Fruit fly (Drosophila melanogaster) whole organism, embryonic: ENCODE measurements around the gene mRpS25.

Experiments
- Bteb2 ChIP-seq: fragments of 200-800 bp; sonication (Bioruptor generic); optimal IDR thresholded peaks from 2 replicates; lab custom pipeline; 2016; ENCODE audit warnings: missing biosample characterization, missing genetic modification characterization
- CG10209 ChIP-seq: fragments of 200-800 bp; sonication (Bioruptor generic); optimal IDR thresholded peaks from 3 replicates; lab custom pipeline; 2017; ENCODE audit warnings: missing biosample characterization, mild to moderate bottlenecking, missing genetic modification characterization, missing genetic modification reagents
- CG10543 ChIP-seq: fragments of 200-800 bp; sonication (Bioruptor generic); optimal IDR thresholded peaks from 3 replicates; lab custom pipeline; 2017; ENCODE audit warnings: missing biosample characterization, mild to moderate bottlenecking, missing genetic modification characterization, moderate library complexity
- CG10959 ChIP-seq: fragments of 200-800 bp; sonication (Bioruptor generic); IDR thresholded peaks from 2 replicates; pipeline ENCODE4 v1.3.6; 2022; ENCODE audit warnings: missing biosample characterization, missing genetic modification characterization
- CG10979 ChIP-seq: fragments of 200-800 bp; sonication (Bioruptor generic); optimal IDR thresholded peaks from 2 replicates; lab custom pipeline; 2018; ENCODE audit warnings: missing biosample characterization, mild to moderate bottlenecking, missing genetic modification characterization, moderate library complexity
- CG11723 ChIP-seq: fragments of 200-800 bp; sonication (Bioruptor generic); optimal IDR thresholded peaks from 2 replicates; lab custom pipeline; 2017; ENCODE audit warnings: missing biosample characterization, mild to moderate bottlenecking, missing genetic modification characterization
- CG15011 ChIP-seq: fragments of 200-800 bp; sonication (Bioruptor generic); optimal IDR thresholded peaks from 3 replicates; lab custom pipeline; 2018; ENCODE audit warnings: missing biosample characterization, mild to moderate bottlenecking, missing genetic modification characterization
- CG15073 ChIP-seq: fragments of 200-800 bp; sonication (Bioruptor generic); optimal IDR thresholded peaks from 2 replicates; lab custom pipeline; 2016; ENCODE audit warnings: missing biosample characterization, missing genetic modification characterization
- CG15479 ChIP-seq: fragments of 200-800 bp; sonication (Bioruptor generic); optimal IDR thresholded peaks from 3 replicates; lab custom pipeline; 2019; ENCODE audit warnings: missing biosample characterization, mild to moderate bottlenecking, missing genetic modification characterization, moderate library complexity
- CG15601 ChIP-seq: fragments of 200-800 bp; sonication (Bioruptor generic); optimal IDR thresholded peaks from 3 replicates; lab custom pipeline; 2019; ENCODE audit warnings: missing biosample characterization, mild to moderate bottlenecking, missing genetic modification characterization, moderate library complexity
- CG15696 ChIP-seq: fragments of 200-800 bp; sonication (Bioruptor generic); optimal IDR thresholded peaks from 2 replicates; lab custom pipeline; 2019; ENCODE audit warnings: missing biosample characterization, mild to moderate bottlenecking, missing genetic modification characterization, moderate library complexity
- CG17829 ChIP-seq: fragments of 200-800 bp; optimal IDR thresholded peaks from 2 replicates; lab custom pipeline; 2019; ENCODE audit warnings: missing biosample characterization, mild to moderate bottlenecking, missing genetic modification characterization, moderate library complexity
- CG18262 ChIP-seq: fragments of 200-800 bp; optimal IDR thresholded peaks from 3 replicates; lab custom pipeline; 2019; ENCODE audit warnings: missing biosample characterization, mild to moderate bottlenecking, missing genetic modification characterization, moderate library complexity
- CG3281 ChIP-seq: fragments of 200-800 bp; sonication (Bioruptor generic); optimal IDR thresholded peaks from 3 replicates; lab custom pipeline; 2017; ENCODE audit warnings: missing biosample characterization, mild to moderate bottlenecking, missing genetic modification characterization
- CG34422 ChIP-seq: fragments of 200-800 bp; sonication (Bioruptor generic); IDR thresholded peaks from 3 replicates; pipeline ENCODE4 v1.3.6; 2022; ENCODE audit warnings: missing biosample characterization, missing genetic modification characterization
- CG3838 ChIP-seq: fragments of 200-800 bp; sonication (Bioruptor generic); optimal IDR thresholded peaks from 3 replicates; lab custom pipeline; 2016; ENCODE audit warnings: missing biosample characterization, missing genetic modification characterization
- CG4404 ChIP-seq: fragments of 200-800 bp; sonication (Bioruptor generic); IDR thresholded peaks from 2 replicates; pipeline ENCODE4 v1.3.6; 2022; ENCODE audit warnings: missing biosample characterization, missing genetic modification characterization
- CG4617 ChIP-seq: fragments of 200-800 bp; sonication (Bioruptor generic); optimal IDR thresholded peaks from 3 replicates; lab custom pipeline; 2016; ENCODE audit warnings: missing biosample characterization, missing genetic modification characterization, borderline replicate concordance
- CG4730 ChIP-seq: fragments of 200-800 bp; sonication (Bioruptor generic); IDR thresholded peaks from 2 replicates; pipeline ENCODE4 v1.3.6; 2022; ENCODE audit warnings: missing biosample characterization, missing genetic modification characterization
- CG5953 ChIP-seq: fragments of 200-800 bp; sonication (Bioruptor generic); IDR thresholded peaks from 2 replicates; pipeline ENCODE4 v1.3.6; 2022; ENCODE audit warnings: missing biosample characterization, missing genetic modification characterization
- CG6272 ChIP-seq: fragments of 200-800 bp; sonication (Bioruptor generic); IDR thresholded peaks from 2 replicates; pipeline ENCODE4 v1.3.6; 2022; ENCODE audit warnings: missing biosample characterization, missing genetic modification characterization
- CG6765 ChIP-seq: fragments of 200-800 bp; sonication (Bioruptor generic); optimal IDR thresholded peaks from 3 replicates; lab custom pipeline; 2017; ENCODE audit warnings: missing biosample characterization, mild to moderate bottlenecking, missing genetic modification characterization
- CG7271 ChIP-seq: fragments of 200-800 bp; sonication (Bioruptor generic); optimal IDR thresholded peaks from 2 replicates; lab custom pipeline; 2018; ENCODE audit warnings: missing biosample characterization, mild to moderate bottlenecking, missing genetic modification characterization, moderate library complexity
- CG7963 ChIP-seq: fragments of 200-800 bp; sonication (Bioruptor generic); IDR thresholded peaks from 3 replicates; pipeline ENCODE4 v1.3.6; 2022; ENCODE audit warnings: missing biosample characterization, missing genetic modification characterization; ENCODE audit not compliant: partially characterized antibody
- CG8924 ChIP-seq: fragments of 200-800 bp; optimal IDR thresholded peaks from 3 replicates; lab custom pipeline; 2019; ENCODE audit warnings: missing biosample characterization, mild to moderate bottlenecking, missing genetic modification characterization, moderate library complexity
- CG9437 ChIP-seq: fragments of 200-800 bp; sonication (Bioruptor generic); optimal IDR thresholded peaks from 2 replicates; lab custom pipeline; 2018; ENCODE audit warnings: missing biosample characterization, mild to moderate bottlenecking, missing genetic modification characterization
- CG9727 ChIP-seq: fragments of 200-800 bp; sonication (Bioruptor generic); optimal IDR thresholded peaks from 3 replicates; lab custom pipeline; 2017; ENCODE audit warnings: missing biosample characterization, mild to moderate bottlenecking, missing genetic modification characterization
- Dref ChIP-seq: fragments of 200-800 bp; sonication (Bioruptor generic); IDR thresholded peaks from 2 replicates; pipeline ENCODE4 v1.3.6; 2022; ENCODE audit warnings: missing biosample characterization, missing genetic modification characterization
- Fer2 ChIP-seq: fragments of 200-800 bp; sonication (Bioruptor generic); optimal IDR thresholded peaks from 2 replicates; lab custom pipeline; 2018; ENCODE audit warnings: missing biosample characterization, mild to moderate bottlenecking, missing genetic modification characterization, moderate library complexity
- GATAe ChIP-seq: fragments of 200-800 bp; sonication (Bioruptor generic); conservative IDR thresholded peaks from 2 replicates; pipeline ENCODE4 v1.3.6; 2022; ENCODE audit warnings: missing biosample characterization, missing genetic modification characterization
- H2.0 ChIP-seq: fragments of 200-800 bp; sonication (Bioruptor generic); IDR thresholded peaks from 2 replicates; pipeline ENCODE4 v1.3.6; 2022; ENCODE audit warnings: missing biosample characterization, missing genetic modification characterization
- HLHmδ ChIP-seq: fragments of 200-800 bp; sonication (Bioruptor generic); optimal IDR thresholded peaks from 2 replicates; lab custom pipeline; 2018; ENCODE audit warnings: missing biosample characterization, mild to moderate bottlenecking, missing genetic modification characterization, moderate library complexity
- Mad ChIP-seq: fragments of 200-800 bp; sonication (Bioruptor generic); optimal IDR thresholded peaks from 2 replicates; lab custom pipeline; 2016; ENCODE audit warnings: missing biosample characterization, missing genetic modification characterization
- Optix ChIP-seq: fragments of 200-800 bp; sonication (Bioruptor generic); IDR thresholded peaks from 3 replicates; pipeline ENCODE4 v1.3.6; 2022; ENCODE audit warnings: missing biosample characterization, missing genetic modification characterization
- Tbp ChIP-seq: fragments of >200 bp; optimal IDR thresholded peaks from 2 replicates; lab custom pipeline; 2018; ENCODE audit warnings: missing biosample characterization, missing genetic modification characterization
- chm ChIP-seq: fragments of 200-800 bp; sonication (Bioruptor generic); IDR thresholded peaks from 2 replicates; pipeline ENCODE4 v1.3.6; 2022; ENCODE audit warnings: missing biosample characterization, missing genetic modification characterization
- croc ChIP-seq: fragments of 200-800 bp; sonication (Bioruptor generic); conservative IDR thresholded peaks from 3 replicates; pipeline ENCODE4 v1.3.6; 2022; ENCODE audit warnings: missing biosample characterization, missing genetic modification characterization
- gem ChIP-seq: fragments of 200-800 bp; sonication (Bioruptor generic); optimal IDR thresholded peaks from 2 replicates; lab custom pipeline; 2019; ENCODE audit warnings: missing biosample characterization, mild to moderate bottlenecking, missing genetic modification characterization, moderate library complexity
- hb ChIP-seq: fragments of 200-800 bp; sonication (Bioruptor generic); IDR thresholded peaks from 3 replicates; pipeline ENCODE4 v1.3.6; 2022; ENCODE audit warnings: missing biosample characterization, missing genetic modification characterization; ENCODE audit not compliant: partially characterized antibody
- lola ChIP-seq, 3 experiments: fragments of >200 bp in 2 of 3; fragments of 200-800 bp in 1 of 3; sonication (Bioruptor generic) in 1 of 3; optimal IDR thresholded peaks; 2 replicates each; lab custom pipeline; 2017 to 2019; ENCODE audit warnings: missing biosample characterization in 3 of 3, missing genetic modification characterization in 3 of 3, mild to moderate bottlenecking in 1 of 3, moderate library complexity in 1 of 3
- nom ChIP-seq: fragments of 200-800 bp; sonication (Bioruptor generic); optimal IDR thresholded peaks from 2 replicates; lab custom pipeline; 2017; ENCODE audit warnings: missing biosample characterization, missing genetic modification characterization, mild to moderate bottlenecking, moderate library complexity, missing genetic modification reagents
- otp ChIP-seq: fragments of 200-800 bp; sonication (Bioruptor generic); IDR thresholded peaks from 3 replicates; pipeline ENCODE4, ENCODE4 v1.3.6; 2022; ENCODE audit warnings: missing biosample characterization, missing genetic modification characterization
- rib ChIP-seq: fragments of 200-800 bp; sonication (Bioruptor generic); IDR thresholded peaks from 2 replicates; pipeline ENCODE4 v1.3.6; 2022; ENCODE audit warnings: missing biosample characterization, missing genetic modification characterization
- run ChIP-seq: fragments of 200-800 bp; sonication (Bioruptor generic); optimal IDR thresholded peaks from 3 replicates; lab custom pipeline; 2018; ENCODE audit warnings: missing biosample characterization, mild to moderate bottlenecking, missing genetic modification characterization
- ssp ChIP-seq: fragments of 200-800 bp; sonication (Bioruptor generic); IDR thresholded peaks from 2 replicates; pipeline ENCODE4 v1.3.6; 2022; ENCODE audit warnings: missing biosample characterization, missing genetic modification characterization
- sug ChIP-seq: fragments of 200-800 bp; optimal IDR thresholded peaks from 2 replicates; lab custom pipeline; 2019; ENCODE audit warnings: missing biosample characterization, mild to moderate bottlenecking, missing genetic modification characterization, moderate library complexity
- tap ChIP-seq: fragments of 200-800 bp; optimal IDR thresholded peaks from 3 replicates; lab custom pipeline; 2019; ENCODE audit warnings: missing biosample characterization, mild to moderate bottlenecking, missing genetic modification characterization, moderate library complexity
- unc-4 ChIP-seq: fragments of 200-800 bp; sonication (Bioruptor generic); IDR thresholded peaks from 2 replicates; pipeline ENCODE4 v1.3.6; 2022; ENCODE audit warnings: missing biosample characterization, missing genetic modification characterization; ENCODE audit not compliant: partially characterized antibody
- wdn ChIP-seq: fragments of 200-800 bp; sonication (Bioruptor generic); IDR thresholded peaks from 2 replicates; pipeline ENCODE4 v1.3.6; 2022; ENCODE audit warnings: missing biosample characterization, missing genetic modification characterization
- zen ChIP-seq: fragments of 200-800 bp; sonication (Bioruptor generic); optimal IDR thresholded peaks from 3 replicates; lab custom pipeline; 2018; ENCODE audit warnings: missing biosample characterization, mild to moderate bottlenecking, missing genetic modification characterization, moderate library complexity
- zfh1 ChIP-seq: fragments of 200-800 bp; sonication (Bioruptor generic); IDR thresholded peaks from 3 replicates; pipeline ENCODE4 v1.3.6; 2022; ENCODE audit warnings: missing biosample characterization, missing genetic modification characterization

Gene mRpS25

dm6 chrX:14629411-14629810 is 46.6 kb upstream of the mRpS25 start (continued):
- TF ChIP-seq otp (GFP tag; lab: Robert Waterston, UW) (no peak), CG15696 (tag; lab: Kevin White, UChicago) (peak; percentile 56), unc-4 (GFP tag; lab: Robert Waterston, UW) (no peak), CG10543 (GFP tag; lab: Kevin White, UChicago) (no peak), CG10979 (tag; lab: Kevin White, UChicago) (peak; percentile 40), CG34422 (no peak), chm (GFP tag; lab: Robert Waterston, UW) (no peak), Tbp (no peak), tap (tag; lab: Kevin White, UChicago) (no peak), CG10959 (GFP tag; lab: Robert Waterston, UW) (no peak), CG7271 (peak; percentile 86), hb (GFP tag; lab: Robert Waterston, UW) (no peak), Mad (no peak), wdn (no peak), Dref (no peak), sug (no peak), Optix (GFP tag; lab: Robert Waterston, UW) (no peak), CG7963 (GFP tag; lab: Robert Waterston, UW) (no peak), CG15601 (no peak), CG15073 (no peak), CG9437 (GFP tag; lab: Kevin White, UChicago) (no peak), ssp (GFP tag; lab: Robert Waterston, UW) (no peak), HLHmδ (GFP tag; lab: Kevin White, UChicago) (no peak), zen (tag; lab: Kevin White, UChicago) (peak; percentile 64), CG17829 (tag; lab: Kevin White, UChicago) (peak; percentile 39), GATAe (GFP tag; lab: Robert Waterston, UW) (no peak), CG5953 (GFP tag; lab: Robert Waterston, UW) (no peak), CG6765 (GFP tag; lab: Kevin White, UChicago) (no peak), gem (peak; percentile 34), CG15479 (GFP tag; lab: Kevin White, UChicago) (peak; percentile 62), CG4730 (GFP tag; lab: Robert Waterston, UW) (no peak), CG11723 (GFP tag; lab: Kevin White, UChicago) (no peak), lola (GFP tag; optimal IDR thresholded peaks at IDR 0.05; lab: Kevin White, UChicago) (peak in 1 of 3 experiments; percentile 47), CG3838 (GFP tag; lab: Kevin White, UChicago) (no peak), Fer2 (no peak), CG4404 (peak; percentile 56; the same call in 1 of the 2 replicates), run (tag; lab: Kevin White, UChicago) (no peak), CG6272 (GFP tag; lab: Robert Waterston, UW) (no peak), CG15011 (no peak), croc (GFP tag; lab: Robert Waterston, UW) (no peak), zfh1 (GFP tag; lab: Robert Waterston, UW) (no peak), Bteb2 (GFP tag; lab: Kevin White, UChicago) (no peak), rib (GFP tag; lab: Robert Waterston, UW) (no peak), CG8924 (tag; lab: Kevin White, UChicago) (peak; percentile 17), nom (GFP tag; lab: Kevin White, UChicago) (no peak), CG3281 (GFP tag; lab: Kevin White, UChicago) (no peak), CG10209 (GFP tag; lab: Kevin White, UChicago) (no peak), CG18262 (tag; lab: Kevin White, UChicago) (peak; percentile 51), CG9727 (GFP tag; lab: Kevin White, UChicago) (peak; percentile 51), CG4617 (GFP tag; lab: Kevin White, UChicago) (no peak), H2.0 (GFP tag; lab: Robert Waterston, UW) (no peak)
